Fruit fly (Drosophila melanogaster) whole organism, wandering third instar larva: ENCODE measurements around the gene CG15221.
A peak's percentile ranks its signal among the peaks of the same experiment; 100 is the strongest.

Experiments
- Abd-B ChIP-seq: fragments of >200 bp; optimal IDR thresholded peaks from 2 replicates; lab custom pipeline; 2017; ENCODE audit warnings: missing biosample characterization, missing genetic modification characterization
- CG32264 ChIP-seq: fragments of 200-800 bp; sonication (Bioruptor generic); optimal IDR thresholded peaks from 2 replicates; lab custom pipeline; 2016; ENCODE audit warnings: missing biosample characterization, missing genetic modification characterization
- CG9705 ChIP-seq: fragments of 200-800 bp; sonication (Bioruptor generic); optimal IDR thresholded peaks from 2 replicates; lab custom pipeline; 2018; ENCODE audit warnings: missing biosample characterization, mild to moderate bottlenecking, missing genetic modification characterization
- CrebA ChIP-seq: fragments of 200-800 bp; sonication (Bioruptor generic); optimal IDR thresholded peaks from 2 replicates; lab custom pipeline; 2016; ENCODE audit warnings: missing biosample characterization, mild to moderate bottlenecking, missing genetic modification characterization, borderline replicate concordance
- Dfd ChIP-seq: fragments of >200 bp; optimal IDR thresholded peaks from 2 replicates; lab custom pipeline; 2017; ENCODE audit warnings: missing biosample characterization, missing genetic modification characterization
- Dif ChIP-seq: fragments of 200-275, 200-300 bp; sonication (Bioruptor generic); optimal IDR thresholded peaks from 2 replicates; lab custom pipeline; 2018; ENCODE audit warnings: missing biosample characterization, missing genetic modification characterization; ENCODE audit not compliant: partially characterized antibody
- GATAd ChIP-seq: sonication (Bioruptor generic); optimal IDR thresholded peaks from 2 replicates; lab custom pipeline; 2016; ENCODE audit warnings: missing biosample characterization, missing genetic modification characterization
- HLH106 ChIP-seq: fragments of 200-800 bp; optimal IDR thresholded peaks from 3 replicates; lab custom pipeline; 2019; ENCODE audit warnings: missing biosample characterization, mild to moderate bottlenecking, missing genetic modification characterization, moderate library complexity
- Hnf4 ChIP-seq: fragments of 200-800 bp; sonication (Bioruptor generic); optimal IDR thresholded peaks from 2 replicates; lab custom pipeline; 2016; ENCODE audit warnings: missing biosample characterization, mild to moderate bottlenecking, missing genetic modification characterization
- Hr83 ChIP-seq: fragments of 200-300 bp; sonication (Bioruptor generic); optimal IDR thresholded peaks from 2 replicates; lab custom pipeline; 2016; ENCODE audit warnings: missing biosample characterization, mild to moderate bottlenecking, missing genetic modification characterization, moderate library complexity; ENCODE audit not compliant: poor library complexity, severe bottlenecking
- Jra ChIP-seq: sonication (Bioruptor generic); optimal IDR thresholded peaks from 2 replicates; lab custom pipeline; 2016; ENCODE audit warnings: missing biosample characterization, missing genetic modification characterization
- Mio ChIP-seq: sonication (Bioruptor generic); optimal IDR thresholded peaks from 2 replicates; lab custom pipeline; 2016; ENCODE audit warnings: missing biosample characterization, missing genetic modification characterization
- Myc ChIP-seq: fragments of >200 bp; optimal IDR thresholded peaks from 2 replicates; lab custom pipeline; 2017
- N ChIP-seq: fragments of >200 bp; optimal IDR thresholded peaks from 2 replicates; lab custom pipeline; 2018; ENCODE audit warnings: missing biosample characterization, missing external identifiers, missing genetic modification characterization
- OdsH ChIP-seq: fragments of 200-800 bp; sonication (Bioruptor generic); optimal IDR thresholded peaks from 2 replicates; lab custom pipeline; 2016; ENCODE audit warnings: missing biosample characterization, mild to moderate bottlenecking, missing genetic modification characterization
- Rel ChIP-seq, 2 experiments: fragments of 200-800 bp; sonication (Bioruptor generic) in 1 of 2; optimal IDR thresholded peaks; 2 replicates in 1 of 2; 3 replicates in 1 of 2; lab custom pipeline; 2016 to 2019; ENCODE audit warnings: mild to moderate bottlenecking in 2 of 2, missing biosample characterization in 2 of 2, missing genetic modification characterization in 2 of 2, moderate library complexity in 1 of 2
- Sp1 ChIP-seq: fragments of 200-800 bp; sonication (Bioruptor generic); optimal IDR thresholded peaks from 3 replicates; lab custom pipeline; 2019; ENCODE audit warnings: missing biosample characterization, mild to moderate bottlenecking, missing genetic modification characterization, moderate library complexity
- Vsx2 ChIP-seq: fragments of 200-300, 225-300 bp; sonication (Bioruptor generic); optimal IDR thresholded peaks from 2 replicates; lab custom pipeline; 2018; ENCODE audit warnings: missing biosample characterization, missing genetic modification characterization; ENCODE audit not compliant: partially characterized antibody
- br ChIP-seq: fragments of 200-800 bp; sonication (Bioruptor generic); optimal IDR thresholded peaks from 2 replicates; lab custom pipeline; 2016; ENCODE audit warnings: missing biosample characterization, missing genetic modification characterization
- brk ChIP-seq: fragments of 200-800 bp; sonication (Bioruptor generic); optimal IDR thresholded peaks from 2 replicates; lab custom pipeline; 2016; ENCODE audit warnings: missing biosample characterization, mild to moderate bottlenecking, missing genetic modification characterization
- dl ChIP-seq, 2 experiments: fragments of 175-275, 200-275 bp in 1 of 2; fragments of 200-275 bp in 1 of 2; sonication (Bioruptor generic); optimal IDR thresholded peaks; lab custom pipeline; 2018; ENCODE audit warnings: mild to moderate bottlenecking in 2 of 2, missing biosample characterization in 2 of 2, missing genetic modification characterization in 2 of 2, moderate library complexity in 2 of 2; ENCODE audit not compliant: partially characterized antibody in 2 of 2, insufficient read depth in 1 of 2
- dmrt93B ChIP-seq: fragments of 200-800 bp; sonication (Bioruptor generic); optimal IDR thresholded peaks from 2 replicates; lab custom pipeline; 2018; ENCODE audit warnings: missing biosample characterization, mild to moderate bottlenecking, missing genetic modification characterization
- dsf ChIP-seq: sonication (Bioruptor generic); optimal IDR thresholded peaks from 2 replicates; lab custom pipeline; 2016; ENCODE audit warnings: missing biosample characterization, missing genetic modification characterization, borderline replicate concordance
- ey ChIP-seq: fragments of 200-800 bp; sonication (Bioruptor generic); optimal IDR thresholded peaks from 2 replicates; lab custom pipeline; 2016; ENCODE audit warnings: missing biosample characterization, missing genetic modification characterization
- foxo ChIP-seq, 2 experiments: fragments of 200-800 bp; sonication (Bioruptor generic); optimal IDR thresholded peaks; 2 replicates in 1 of 2; 3 replicates in 1 of 2; lab custom pipeline; 2016 to 2017; ENCODE audit warnings: missing biosample characterization in 2 of 2, missing genetic modification characterization in 2 of 2
- fru ChIP-seq: fragments of 200-800 bp; sonication (Bioruptor generic); optimal IDR thresholded peaks from 3 replicates; lab custom pipeline; 2016; ENCODE audit warnings: missing biosample characterization, mild to moderate bottlenecking, missing genetic modification characterization
- h ChIP-seq: fragments of 200-800 bp; sonication (Bioruptor generic); optimal IDR thresholded peaks from 3 replicates; lab custom pipeline; 2016; ENCODE audit warnings: missing biosample characterization, mild to moderate bottlenecking, missing genetic modification characterization
- jim ChIP-seq: fragments of 175-275, 200-325 bp; sonication (Bioruptor generic); optimal IDR thresholded peaks from 2 replicates; lab custom pipeline; 2016; ENCODE audit warnings: missing biosample characterization, mild to moderate bottlenecking, missing genetic modification characterization
- lola ChIP-seq: fragments of >200 bp; optimal IDR thresholded peaks from 2 replicates; lab custom pipeline; 2017; ENCODE audit warnings: missing biosample characterization, missing genetic modification characterization
- pan ChIP-seq: fragments of >200 bp; optimal IDR thresholded peaks from 2 replicates; lab custom pipeline; 2017
- psq ChIP-seq: fragments of 200-800 bp; sonication (Bioruptor generic); optimal IDR thresholded peaks from 3 replicates; lab custom pipeline; 2017; ENCODE audit warnings: missing biosample characterization, mild to moderate bottlenecking, missing genetic modification characterization, moderate library complexity
- rgr ChIP-seq: fragments of 200-800 bp; sonication (Bioruptor generic); optimal IDR thresholded peaks from 3 replicates; lab custom pipeline; 2016; ENCODE audit warnings: missing biosample characterization, mild to moderate bottlenecking, missing genetic modification characterization
- sage ChIP-seq: fragments of 200-800 bp; sonication (Bioruptor generic); optimal IDR thresholded peaks from 2 replicates; lab custom pipeline; 2016; ENCODE audit warnings: missing biosample characterization, mild to moderate bottlenecking, missing genetic modification characterization
- sv ChIP-seq: fragments of 200-800 bp; sonication (Bioruptor generic); optimal IDR thresholded peaks from 3 replicates; lab custom pipeline; 2016; ENCODE audit warnings: missing biosample characterization, missing genetic modification characterization
- tai ChIP-seq: sonication (Bioruptor generic); optimal IDR thresholded peaks from 2 replicates; lab custom pipeline; 2016; ENCODE audit warnings: missing biosample characterization, missing genetic modification characterization
- usp ChIP-seq: fragments of >200 bp; optimal IDR thresholded peaks from 2 replicates; lab custom pipeline; 2017; ENCODE audit warnings: missing biosample characterization, missing genetic modification characterization
- woc ChIP-seq: sonication (Bioruptor generic); optimal IDR thresholded peaks from 2 replicates; lab custom pipeline; 2016; ENCODE audit warnings: missing biosample characterization, mild to moderate bottlenecking, missing genetic modification characterization

The CG15221 gene

DNA sequence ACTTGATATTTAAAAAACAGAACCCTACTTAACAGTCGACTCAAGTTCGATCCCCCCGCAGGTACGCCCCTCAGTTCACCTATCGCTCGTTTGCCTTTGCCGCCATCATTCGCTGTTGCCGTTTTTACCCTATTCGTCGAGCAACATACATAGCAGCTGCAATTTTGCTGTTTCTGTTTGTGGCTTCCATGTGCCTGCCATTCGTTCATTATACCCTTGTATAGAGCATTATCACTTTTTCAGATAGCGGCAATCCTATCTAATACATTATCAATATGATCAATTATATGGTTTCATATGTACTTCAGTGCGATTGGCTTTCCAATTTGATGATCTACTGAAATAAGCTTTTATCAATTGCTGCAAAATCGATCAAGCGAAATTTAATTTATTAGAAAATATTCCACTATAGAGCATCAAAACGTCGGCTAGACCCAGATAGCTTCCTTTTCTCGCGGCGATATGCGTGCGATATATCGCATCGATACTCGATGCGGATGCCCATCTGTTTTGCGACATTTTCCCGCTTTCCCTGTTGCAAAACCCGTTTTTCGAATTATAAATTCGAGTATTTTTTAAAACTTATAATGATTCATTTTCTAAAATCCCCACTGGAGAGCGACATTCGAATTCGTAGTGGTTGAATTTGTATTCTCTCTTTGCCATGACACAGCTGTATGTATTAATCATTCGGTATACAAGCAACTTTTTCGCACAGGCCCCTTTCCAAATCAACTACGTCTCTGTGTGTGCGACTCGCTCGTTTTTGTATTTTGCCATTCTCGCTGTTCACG is 7.9 kb upstream of the CG15221 start:
- peak; percentile 80 for TF ChIP-seq OdsH (GFP tag; lab: Kevin White, UChicago)
- peak; percentile 77 for TF ChIP-seq sv (GFP tag; lab: Kevin White, UChicago)
- no peak for TF ChIP-seq pan
- no peak for TF ChIP-seq dl (GFP tag; optimal IDR thresholded peaks at IDR 0.05; lab: Kevin White, UChicago; ENCODE audit: insufficient read depth in 1 of 2, partially characterized antibody in 2 of 2)
- TF ChIP-seq Jra (GFP tag; lab: Kevin White, UChicago): no peak
- TF ChIP-seq lola: no peak
- peak; percentile 90 for TF ChIP-seq h (GFP tag; lab: Kevin White, UChicago)
- TF ChIP-seq dsf (GFP tag; lab: Kevin White, UChicago): peak; percentile 54
- TF ChIP-seq Rel (GFP tag; optimal IDR thresholded peaks at IDR 0.05; lab: Kevin White, UChicago): peak; percentile 84
- peak; percentile 52 for TF ChIP-seq Rel (tag; optimal IDR thresholded peaks at IDR 0.05; lab: Kevin White, UChicago)
- no peak for TF ChIP-seq jim (GFP tag; lab: Kevin White, UChicago)
- no peak for TF ChIP-seq GATAd
- TF ChIP-seq CG9705 (GFP tag; lab: Kevin White, UChicago): peak; percentile 66
- TF ChIP-seq fru (GFP tag; lab: Kevin White, UChicago): peak; percentile 82
- peak; percentile 83 for TF ChIP-seq Hr83
- TF ChIP-seq Dfd: no peak
- TF ChIP-seq dmrt93B: peak; percentile 84
- no peak for TF ChIP-seq CrebA (GFP tag; lab: Kevin White, UChicago)
- peak; percentile 78 for TF ChIP-seq CG32264 (GFP tag; lab: Kevin White, UChicago)
- no peak for TF ChIP-seq Mio (GFP tag; lab: Kevin White, UChicago)
- TF ChIP-seq Dif (GFP tag; lab: Kevin White, UChicago): no peak
- peak; percentile 84 for TF ChIP-seq ey (GFP tag; lab: Kevin White, UChicago)
- peak; percentile 88 for TF ChIP-seq rgr (GFP tag; lab: Kevin White, UChicago)
- peak; percentile 29 for TF ChIP-seq brk (GFP tag; lab: Kevin White, UChicago)
- peak; percentile 48 to 89 for TF ChIP-seq foxo (GFP tag; optimal IDR thresholded peaks at IDR 0.05; lab: Kevin White, UChicago)
- peak; percentile 87 for TF ChIP-seq sage
- no peak for TF ChIP-seq Myc (lab: Kevin White, UChicago)
- TF ChIP-seq N: no peak
- peak; percentile 81 for TF ChIP-seq tai (GFP tag; lab: Kevin White, UChicago)
- TF ChIP-seq Hnf4 (GFP tag; lab: Kevin White, UChicago): peak; percentile 76
- TF ChIP-seq woc (GFP tag; lab: Kevin White, UChicago): peak; percentile 97
- TF ChIP-seq HLH106 (tag; lab: Kevin White, UChicago): peak; percentile 91
- no peak for TF ChIP-seq usp (GFP tag; lab: Kevin White, UChicago)
- no peak for TF ChIP-seq Abd-B (GFP tag; lab: Kevin White, UChicago)
- TF ChIP-seq Sp1 (GFP tag; lab: Kevin White, UChicago): peak; percentile 88
- peak; percentile 89 for TF ChIP-seq br (GFP tag; lab: Kevin White, UChicago)
- TF ChIP-seq psq (GFP tag; lab: Kevin White, UChicago): peak; percentile 98
- TF ChIP-seq, all 38 proteins: peak for 22

DNA sequence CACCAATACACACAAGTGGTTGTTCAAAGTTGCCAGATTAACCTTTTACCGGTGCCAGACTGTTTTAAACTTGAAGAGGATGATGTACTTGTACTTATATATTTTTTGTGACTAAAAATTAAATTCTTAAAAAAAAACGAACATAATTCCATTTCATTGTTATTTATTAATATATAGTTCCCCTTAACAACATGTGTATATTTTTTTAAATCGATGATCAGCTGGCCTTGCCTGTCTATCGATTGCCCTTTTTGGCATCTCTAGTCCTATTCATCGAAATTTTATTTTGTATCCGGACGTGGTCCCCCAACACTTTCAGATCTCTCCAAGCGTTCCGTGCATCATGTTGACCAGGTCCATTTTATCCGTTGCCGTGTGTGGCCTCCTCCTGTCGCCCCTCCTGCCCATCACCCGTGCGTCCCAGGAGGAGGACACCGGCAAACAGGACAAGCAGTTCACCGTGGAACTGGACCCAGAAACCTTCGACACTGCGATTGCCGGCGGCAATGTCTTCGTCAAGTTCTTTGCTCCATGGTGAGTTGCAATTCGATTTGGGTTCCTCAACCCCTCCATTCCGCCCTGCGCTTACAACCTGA is 7.2 kb upstream of the CG15221 start, which contains the start of gene prtp:
prtp (plus strand) TSS at position 26 of the 596 bp plus-strand sequence.
- TF ChIP-seq rgr (GFP tag; lab: Kevin White, UChicago) (peak; percentile 49), fru (GFP tag; lab: Kevin White, UChicago) (peak; percentile 31), lola (no peak), sage (peak; percentile 16), OdsH (GFP tag; lab: Kevin White, UChicago) (peak; percentile 27), woc (GFP tag; lab: Kevin White, UChicago) (no peak), Hnf4 (GFP tag; lab: Kevin White, UChicago) (peak; percentile 44), brk (GFP tag; lab: Kevin White, UChicago) (peak; percentile 78), Myc (lab: Kevin White, UChicago) (peak; percentile 27), Dif (GFP tag; lab: Kevin White, UChicago) (peak; percentile 16), h (GFP tag; lab: Kevin White, UChicago) (peak; percentile 50), usp (GFP tag; lab: Kevin White, UChicago) (no peak), sv (GFP tag; lab: Kevin White, UChicago) (no peak), Jra (GFP tag; lab: Kevin White, UChicago) (no peak), Rel (GFP tag; optimal IDR thresholded peaks at IDR 0.05; lab: Kevin White, UChicago) (no peak), Rel (tag; optimal IDR thresholded peaks at IDR 0.05; lab: Kevin White, UChicago) (no peak), Vsx2 (GFP tag; lab: Kevin White, UChicago) (no peak)
